Fruit fly (Drosophila melanogaster): ENCODE measurements around the gene Uggt.

Uggt gene

DNA sequence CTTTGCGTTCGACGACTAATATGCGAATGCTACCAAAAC lies 26.5 kb upstream of the Uggt start, which contains the start of gene Indy:
Gene Indy, minus strand, starts transcription at position 35 of the 39 bp plus-strand sequence.
- no peak for TF ChIP-seq fkh (GFP tag; optimal IDR thresholded peaks at IDR 0.05)
- TF ChIP-seq Sox102F (GFP tag; optimal IDR thresholded peaks at IDR 0.05): no peak
- TF ChIP-seq net (GFP tag; optimal IDR thresholded peaks at IDR 0.05): no peak
- no peak for TF ChIP-seq CG10631 (GFP tag; optimal IDR thresholded peaks at IDR 0.05)
- no peak for TF ChIP-seq CG3919 (GFP tag; optimal IDR thresholded peaks at IDR 0.05)
- no peak for TF ChIP-seq CG16779 (tag; optimal IDR thresholded peaks at IDR 0.05)
- no peak for TF ChIP-seq lz (GFP tag; optimal IDR thresholded peaks at IDR 0.05)
- TF ChIP-seq ss (GFP tag; optimal IDR thresholded peaks at IDR 0.05): no peak
- no peak for TF ChIP-seq CG6276 (GFP tag; optimal IDR thresholded peaks at IDR 0.05)
- no peak for TF ChIP-seq CG3032 (tag; optimal IDR thresholded peaks at IDR 0.05)
- TF ChIP-seq spab (GFP tag; optimal IDR thresholded peaks at IDR 0.05): no peak
- no peak for TF ChIP-seq CG6163 (GFP tag; IDR thresholded peaks at IDR 0.05)
- TF ChIP-seq Sox14 (GFP tag; optimal IDR thresholded peaks at IDR 0.05): no peak

DNA sequence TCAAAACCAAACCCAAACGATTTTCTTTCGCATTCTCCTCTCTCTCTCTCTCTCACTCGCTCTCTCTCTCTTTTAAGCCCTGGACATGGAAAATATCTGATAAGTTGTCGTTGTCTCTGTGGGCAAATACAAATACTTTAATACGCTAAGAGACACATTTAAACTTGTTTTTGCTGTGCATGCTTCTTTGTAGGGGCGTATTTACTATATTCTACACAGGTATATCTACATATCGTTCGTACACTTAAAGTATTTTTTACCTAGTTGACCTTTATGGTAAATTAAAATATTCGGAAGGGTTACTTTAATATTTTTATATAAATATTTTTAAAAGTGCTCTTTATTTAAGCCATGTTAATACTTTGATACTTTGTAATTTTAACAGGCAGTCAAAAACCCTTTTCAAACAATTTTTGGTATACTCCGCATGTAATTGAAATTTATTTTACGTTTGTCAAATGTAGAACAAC lies 26.2 kb upstream of the Uggt start:
- TF ChIP-seq ss (GFP tag; optimal IDR thresholded peaks at IDR 0.05): peak in 1 of 2 experiments; percentile 8
- TF ChIP-seq dsx (GFP tag; optimal IDR thresholded peaks at IDR 0.05; ENCODE audit: poor library complexity, severe bottlenecking): peak; percentile 74
- no peak for TF ChIP-seq CG31627 (GFP tag; optimal IDR thresholded peaks at IDR 0.05)
- TF ChIP-seq fkh (GFP tag; optimal IDR thresholded peaks at IDR 0.05): peak; percentile 17
- TF ChIP-seq Lpt (GFP tag; optimal IDR thresholded peaks at IDR 0.05): no peak
- 0 out of 2 replicates have a peak, but pooled peaks have one; percentile 14 for TF ChIP-seq CG15336 (GFP tag; IDR thresholded peaks at IDR 0.05)

DNA sequence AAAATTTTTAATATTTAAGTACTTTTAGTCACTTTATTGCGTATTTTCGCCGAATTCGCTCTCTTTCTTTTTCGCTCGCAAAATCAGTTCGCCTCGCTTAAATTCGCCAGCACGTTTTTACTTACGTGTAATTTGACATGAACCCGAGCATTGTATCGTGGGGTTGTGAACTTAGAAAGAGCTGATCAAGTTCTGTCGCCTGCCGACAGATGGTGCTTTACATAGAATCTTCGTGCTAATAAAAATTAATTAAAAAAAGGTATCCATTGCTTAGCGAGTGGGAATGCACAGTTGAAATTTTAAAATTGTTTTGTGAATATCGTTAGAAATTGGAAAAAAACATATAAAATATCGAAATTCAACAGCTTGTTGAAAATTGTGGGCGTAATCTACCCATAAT lies 24.1 kb upstream of the Uggt start:
- peak; percentile 16 for TF ChIP-seq achi (GFP tag; optimal IDR thresholded peaks at IDR 0.05)
- TF ChIP-seq pdm3 (GFP tag; optimal IDR thresholded peaks at IDR 0.05): peak; percentile 66
- no peak for TF ChIP-seq Lpt (GFP tag; optimal IDR thresholded peaks at IDR 0.05)
- no peak for TF ChIP-seq CG1621 (tag; optimal IDR thresholded peaks at IDR 0.05)
- no peak for TF ChIP-seq CG15336 (GFP tag; IDR thresholded peaks at IDR 0.05)
- peak; percentile 63 for TF ChIP-seq CG31627 (GFP tag; optimal IDR thresholded peaks at IDR 0.05)
- peak; percentile 13 for TF ChIP-seq CG7368 (GFP tag; optimal IDR thresholded peaks at IDR 0.05)
- no peak for TF ChIP-seq Eip78C (GFP tag)
- TF ChIP-seq acj6 (GFP tag; optimal IDR thresholded peaks at IDR 0.05): peak; percentile 25
- TF ChIP-seq lz (GFP tag; optimal IDR thresholded peaks at IDR 0.05): peak; percentile 56
- peak; percentile 43 for TF ChIP-seq OdsH (GFP tag; optimal IDR thresholded peaks at IDR 0.05)
- TF ChIP-seq CG3032 (tag; optimal IDR thresholded peaks at IDR 0.05): peak; percentile 39
- TF ChIP-seq CG16779 (tag; optimal IDR thresholded peaks at IDR 0.05): no peak
- peak; percentile 37 for TF ChIP-seq Smox (GFP tag; optimal IDR thresholded peaks at IDR 0.05)
- no peak for TF ChIP-seq ss (GFP tag; optimal IDR thresholded peaks at IDR 0.05)
- TF ChIP-seq Eip75B (GFP tag; optimal IDR thresholded peaks at IDR 0.05): peak; percentile 44
- TF ChIP-seq CG8319 (GFP tag; optimal IDR thresholded peaks at IDR 0.05): peak; percentile 0
- no peak for TF ChIP-seq Sox102F (GFP tag; optimal IDR thresholded peaks at IDR 0.05)
- TF ChIP-seq topi (GFP tag; optimal IDR thresholded peaks at IDR 0.05): no peak
- TF ChIP-seq CG6163 (GFP tag; IDR thresholded peaks at IDR 0.05): no peak
- TF ChIP-seq Hr39 (GFP tag; optimal IDR thresholded peaks at IDR 0.05): peak; percentile 53
- TF ChIP-seq esn (GFP tag; optimal IDR thresholded peaks at IDR 0.05): peak; percentile 66
- TF ChIP-seq Hr4 (GFP tag; optimal IDR thresholded peaks at IDR 0.05): peak; percentile 35
- peak; percentile 46 for TF ChIP-seq Met (GFP tag; optimal IDR thresholded peaks at IDR 0.05)
- no peak for TF ChIP-seq CG10631 (GFP tag; optimal IDR thresholded peaks at IDR 0.05)
- TF ChIP-seq CG3919 (GFP tag; optimal IDR thresholded peaks at IDR 0.05): no peak
- peak; percentile 59 for TF ChIP-seq cyc (GFP tag; optimal IDR thresholded peaks at IDR 0.05)
- peak; percentile 10 for TF ChIP-seq vri (GFP tag; optimal IDR thresholded peaks at IDR 0.05)
- no peak for TF ChIP-seq Ets21C (GFP tag; optimal IDR thresholded peaks at IDR 0.05)
- peak; percentile 1 for TF ChIP-seq Eip93F (GFP tag; optimal IDR thresholded peaks at IDR 0.05)
- peak; percentile 17 for TF ChIP-seq CG6792 (GFP tag; optimal IDR thresholded peaks at IDR 0.05)
- TF ChIP-seq Ets96B (tag; optimal IDR thresholded peaks at IDR 0.05): no peak

DNA sequence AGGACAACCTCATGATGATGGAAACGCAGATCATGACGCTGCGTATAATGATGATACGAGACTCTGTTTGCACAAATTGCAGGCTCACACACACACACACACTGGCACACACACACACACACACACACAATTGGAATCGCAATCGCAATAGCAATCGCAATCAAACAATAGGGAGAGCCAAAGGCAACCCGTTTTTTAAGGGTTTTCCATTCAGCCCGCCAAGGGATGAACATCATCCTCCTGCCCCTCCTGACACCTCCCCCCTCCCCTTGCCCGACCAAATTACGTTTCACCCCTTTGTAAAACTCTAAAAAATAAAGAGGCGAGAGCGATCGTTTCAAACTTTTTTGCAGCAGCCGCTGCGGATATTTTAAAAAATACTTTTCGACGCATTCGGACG lies 20.3 kb upstream of the Uggt start:
- TF ChIP-seq Blimp-1 (GFP tag; optimal IDR thresholded peaks at IDR 0.05) (no peak), achi (GFP tag; optimal IDR thresholded peaks at IDR 0.05) (no peak), CG6163 (GFP tag; IDR thresholded peaks at IDR 0.05) (no peak), CG8319 (GFP tag; optimal IDR thresholded peaks at IDR 0.05) (no peak), ss (GFP tag; optimal IDR thresholded peaks at IDR 0.05) (no peak), lz (GFP tag; optimal IDR thresholded peaks at IDR 0.05) (no peak), Gug (GFP tag; IDR thresholded peaks at IDR 0.05) (no peak), CG32006 (GFP tag; optimal IDR thresholded peaks at IDR 0.05) (no peak), fkh (GFP tag; optimal IDR thresholded peaks at IDR 0.05) (no peak), Ets96B (tag; optimal IDR thresholded peaks at IDR 0.05) (no peak), CG11902 (GFP tag; optimal IDR thresholded peaks at IDR 0.05) (no peak), spab (GFP tag; optimal IDR thresholded peaks at IDR 0.05) (no peak), CG6792 (GFP tag; optimal IDR thresholded peaks at IDR 0.05) (no peak), OdsH (GFP tag; optimal IDR thresholded peaks at IDR 0.05) (no peak), CG6276 (GFP tag; optimal IDR thresholded peaks at IDR 0.05) (no peak)
